Fruit fly (Drosophila melanogaster) whole organism, embryonic: Measurements from ENCODE around the gene MED15.
A peak's percentile ranks its signal among the peaks of the same experiment; 100 is the strongest.
"Not testable (repeated sequence)": the region's sequence is repeated elsewhere in the genome, so short reads cannot be mapped to it uniquely, and the experiment has no call there.

Source experiments
- Bdp1 ChIP-seq: fragments of 200-800 bp; sonication (Bioruptor generic); optimal IDR thresholded peaks from 3 replicates; lab custom pipeline; 2016; ENCODE audit warnings: missing biosample characterization, missing genetic modification characterization
- Bgb ChIP-seq: fragments of 200-800 bp; sonication (Bioruptor generic); IDR thresholded peaks from 2 replicates; pipeline ENCODE4 v1.3.6; 2022; ENCODE audit warnings: missing biosample characterization, missing genetic modification characterization; ENCODE audit not compliant: partially characterized antibody
- C15 ChIP-seq: fragments of 200-800 bp; sonication (Bioruptor generic); IDR thresholded peaks from 3 replicates; pipeline ENCODE4 v1.3.6; 2022; ENCODE audit warnings: missing biosample characterization, missing genetic modification characterization
- CG10147 ChIP-seq: fragments of 200-800 bp; sonication (Bioruptor generic); optimal IDR thresholded peaks from 2 replicates; lab custom pipeline; 2019; ENCODE audit warnings: missing biosample characterization, mild to moderate bottlenecking, missing genetic modification characterization, moderate library complexity
- CG10366 ChIP-seq: fragments of 200-800 bp; sonication (Bioruptor generic); IDR thresholded peaks from 2 replicates; pipeline ENCODE4 v1.3.6; 2022; ENCODE audit warnings: missing biosample characterization, missing genetic modification characterization
- CG11696 ChIP-seq: fragments of 200-800 bp; sonication (Bioruptor generic); IDR thresholded peaks from 2 replicates; pipeline ENCODE4 v1.3.6; 2022; ENCODE audit warnings: missing biosample characterization, missing genetic modification characterization
- CG12391 ChIP-seq: fragments of 200-800 bp; sonication (Bioruptor generic); optimal IDR thresholded peaks from 3 replicates; lab custom pipeline; 2018; ENCODE audit warnings: missing biosample characterization, mild to moderate bottlenecking, missing genetic modification characterization, moderate library complexity
- CG14710 ChIP-seq: fragments of 200-800 bp; sonication (Bioruptor generic); optimal IDR thresholded peaks from 3 replicates; lab custom pipeline; 2019; ENCODE audit warnings: missing biosample characterization, mild to moderate bottlenecking, missing genetic modification characterization, moderate library complexity
- CG15073 ChIP-seq: fragments of 200-800 bp; sonication (Bioruptor generic); optimal IDR thresholded peaks from 2 replicates; lab custom pipeline; 2016; ENCODE audit warnings: missing biosample characterization, missing genetic modification characterization
- CG16779 ChIP-seq: fragments of 200-800 bp; sonication (Bioruptor generic); IDR thresholded peaks from 2 replicates; pipeline ENCODE4 v1.3.6; 2022; ENCODE audit warnings: missing biosample characterization, missing genetic modification characterization
- CG16813 ChIP-seq: fragments of 200-800 bp; sonication (Bioruptor generic); IDR thresholded peaks from 3 replicates; pipeline ENCODE4 v1.3.6; 2022; ENCODE audit warnings: missing biosample characterization, missing genetic modification characterization; ENCODE audit not compliant: partially characterized antibody
- CG17829 ChIP-seq: fragments of 200-800 bp; optimal IDR thresholded peaks from 2 replicates; lab custom pipeline; 2019; ENCODE audit warnings: missing biosample characterization, mild to moderate bottlenecking, missing genetic modification characterization, moderate library complexity
- CG2116 ChIP-seq: fragments of 200-800 bp; sonication (Bioruptor generic); optimal IDR thresholded peaks from 3 replicates; lab custom pipeline; 2018; ENCODE audit warnings: missing biosample characterization, mild to moderate bottlenecking, missing genetic modification characterization
- CG3407 ChIP-seq: fragments of 200-800 bp; sonication (Bioruptor generic); optimal IDR thresholded peaks from 2 replicates; lab custom pipeline; 2018; ENCODE audit warnings: missing biosample characterization, mild to moderate bottlenecking, missing genetic modification characterization
- CG4360 ChIP-seq: fragments of 200-800 bp; sonication (Bioruptor generic); IDR thresholded peaks from 2 replicates; pipeline ENCODE4 v1.3.6; 2022; ENCODE audit warnings: missing biosample characterization, missing genetic modification characterization
- CG4617 ChIP-seq: fragments of 200-800 bp; sonication (Bioruptor generic); optimal IDR thresholded peaks from 3 replicates; lab custom pipeline; 2016; ENCODE audit warnings: missing biosample characterization, missing genetic modification characterization, borderline replicate concordance
- CG8089 ChIP-seq: fragments of 200-800 bp; sonication (Bioruptor generic); optimal IDR thresholded peaks from 3 replicates; lab custom pipeline; 2016; ENCODE audit warnings: missing biosample characterization, missing genetic modification characterization
- CG8290 ChIP-seq, 3 experiments: fragments of 200-800 bp; sonication (Bioruptor generic); optimal IDR thresholded peaks; 2 replicates each; lab custom pipeline; 2016 to 2019; ENCODE audit warnings: missing biosample characterization in 3 of 3, missing genetic modification characterization in 3 of 3, mild to moderate bottlenecking in 2 of 3, moderate library complexity in 1 of 3
- CG9727 ChIP-seq: fragments of 200-800 bp; sonication (Bioruptor generic); optimal IDR thresholded peaks from 3 replicates; lab custom pipeline; 2017; ENCODE audit warnings: missing biosample characterization, mild to moderate bottlenecking, missing genetic modification characterization
- CG9817 ChIP-seq: fragments of 200-800 bp; sonication (Bioruptor generic); optimal IDR thresholded peaks from 2 replicates; lab custom pipeline; 2018; ENCODE audit warnings: missing biosample characterization, mild to moderate bottlenecking, missing genetic modification characterization, moderate library complexity
- CHES-1-like ChIP-seq: fragments of 200-800 bp; sonication (Bioruptor generic); optimal IDR thresholded peaks from 2 replicates; lab custom pipeline; 2016; ENCODE audit warnings: missing biosample characterization, missing genetic modification characterization
- Dip2 ChIP-seq: fragments of 200-800 bp; sonication (Bioruptor generic); IDR thresholded peaks from 2 replicates; pipeline ENCODE4 v1.3.6; 2022; ENCODE audit warnings: missing biosample characterization, missing genetic modification characterization
- Dref ChIP-seq: fragments of 200-800 bp; sonication (Bioruptor generic); IDR thresholded peaks from 2 replicates; pipeline ENCODE4 v1.3.6; 2022; ENCODE audit warnings: missing biosample characterization, missing genetic modification characterization
- Hmx ChIP-seq: fragments of 200-800 bp; sonication (Bioruptor generic); optimal IDR thresholded peaks from 2 replicates; lab custom pipeline; 2016; ENCODE audit warnings: missing biosample characterization, missing genetic modification characterization
- Lhr ChIP-seq: fragments of 200-800 bp; sonication (Bioruptor generic); optimal IDR thresholded peaks from 3 replicates; lab custom pipeline; 2017; ENCODE audit warnings: mild to moderate bottlenecking, missing biosample characterization, missing genetic modification reagents, missing genetic modification characterization
- NK7.1 ChIP-seq: fragments of 200-800 bp; sonication (Bioruptor generic); optimal IDR thresholded peaks from 3 replicates; lab custom pipeline; 2016; ENCODE audit warnings: missing biosample characterization, missing genetic modification characterization
- Nf-YC ChIP-seq: fragments of 200-800 bp; optimal IDR thresholded peaks from 3 replicates; lab custom pipeline; 2019; ENCODE audit warnings: missing biosample characterization, mild to moderate bottlenecking, missing genetic modification characterization, moderate library complexity
- Opbp ChIP-seq: fragments of 200-800 bp; sonication (Bioruptor generic); IDR thresholded peaks from 3 replicates; pipeline ENCODE4 v1.3.6; 2022; ENCODE audit warnings: missing biosample characterization, missing genetic modification characterization; ENCODE audit not compliant: partially characterized antibody
- Ptx1 ChIP-seq: fragments of 200-800 bp; sonication (Bioruptor generic); IDR thresholded peaks from 2 replicates; pipeline ENCODE4 v1.3.6; 2022; ENCODE audit warnings: missing biosample characterization, missing genetic modification characterization
- Scr ChIP-seq: fragments of 200-800 bp; sonication (Bioruptor generic); IDR thresholded peaks from 2 replicates; pipeline ENCODE4 v1.3.6; 2022; ENCODE audit warnings: missing biosample characterization, missing genetic modification characterization; ENCODE audit not compliant: partially characterized antibody
- Trl ChIP-seq, 3 experiments: fragments of >200 bp in 2 of 3; fragments of 200-800 bp in 1 of 3; sonication (Bioruptor generic) in 1 of 3; optimal IDR thresholded peaks; 2 replicates in 1 of 3; 3 replicates in 2 of 3; lab custom pipeline; 2016 to 2017; ENCODE audit warnings: missing biosample characterization in 1 of 3, missing genetic modification characterization in 1 of 3
- br ChIP-seq: fragments of >200 bp; optimal IDR thresholded peaks from 2 replicates; lab custom pipeline; 2017
- btn ChIP-seq: fragments of 200-800 bp; sonication (Bioruptor generic); optimal IDR thresholded peaks from 2 replicates; lab custom pipeline; 2016; ENCODE audit warnings: missing biosample characterization, missing genetic modification characterization
- da ChIP-seq: fragments of 200-800 bp; sonication (Bioruptor generic); optimal IDR thresholded peaks from 2 replicates; lab custom pipeline; 2016; ENCODE audit warnings: missing biosample characterization, missing genetic modification characterization
- eve ChIP-seq, 2 experiments: fragments of >200 bp; optimal IDR thresholded peaks; 2 replicates each; lab custom pipeline; 2017; ENCODE audit warnings: missing biosample characterization in 2 of 2, missing genetic modification characterization in 2 of 2
- gro ChIP-seq: fragments of 200-800 bp; sonication (Bioruptor generic); optimal IDR thresholded peaks from 2 replicates; lab custom pipeline; 2016; ENCODE audit warnings: missing biosample characterization, missing genetic modification characterization
- jing ChIP-seq: fragments of 200-800 bp; sonication (Bioruptor generic); optimal IDR thresholded peaks from 2 replicates; lab custom pipeline; 2018; ENCODE audit warnings: missing biosample characterization, mild to moderate bottlenecking, missing genetic modification characterization
- kah ChIP-seq: fragments of 200-800 bp; sonication (Bioruptor generic); optimal IDR thresholded peaks from 2 replicates; lab custom pipeline; 2018; ENCODE audit warnings: missing biosample characterization, mild to moderate bottlenecking, missing genetic modification characterization
- luna ChIP-seq: fragments of 200-800 bp; sonication (Bioruptor generic); optimal IDR thresholded peaks from 2 replicates; lab custom pipeline; 2016; ENCODE audit warnings: missing biosample characterization, missing genetic modification characterization
- nerfin-1 ChIP-seq: fragments of 200-800 bp; sonication (Bioruptor generic); optimal IDR thresholded peaks from 3 replicates; lab custom pipeline; 2019; ENCODE audit warnings: missing biosample characterization, mild to moderate bottlenecking, missing genetic modification characterization, moderate library complexity
- onecut ChIP-seq: fragments of 200-800 bp; sonication (Bioruptor generic); IDR thresholded peaks from 2 replicates; pipeline ENCODE4 v1.3.6; 2022; ENCODE audit warnings: missing biosample characterization, missing genetic modification characterization
- pb ChIP-seq: fragments of 200-800 bp; sonication (Bioruptor generic); optimal IDR thresholded peaks from 3 replicates; lab custom pipeline; 2016; ENCODE audit warnings: missing biosample characterization, missing genetic modification characterization
- pho ChIP-seq: fragments of 200-800 bp; sonication (Bioruptor generic); optimal IDR thresholded peaks from 2 replicates; lab custom pipeline; 2016; ENCODE audit warnings: missing biosample characterization, missing genetic modification characterization
- pros ChIP-seq: fragments of 200-800 bp; sonication (Bioruptor generic); optimal IDR thresholded peaks from 3 replicates; lab custom pipeline; 2019; ENCODE audit warnings: missing biosample characterization, mild to moderate bottlenecking, missing genetic modification characterization, moderate library complexity
- sens-2 ChIP-seq: fragments of 200-800 bp; sonication (Bioruptor generic); IDR thresholded peaks from 2 replicates; pipeline ENCODE4 v1.3.6; 2022; ENCODE audit warnings: missing biosample characterization, missing genetic modification characterization
- ttk ChIP-seq: fragments of 200-800 bp; sonication (Bioruptor generic); IDR thresholded peaks from 2 replicates; pipeline ENCODE4 v2.1.2; 2022; ENCODE audit warnings: missing biosample characterization, missing genetic modification characterization
- vnd ChIP-seq: fragments of 200-800 bp; sonication (Bioruptor generic); IDR thresholded peaks from 3 replicates; pipeline ENCODE4 v1.3.6; 2022; ENCODE audit warnings: missing biosample characterization, missing genetic modification characterization; ENCODE audit not compliant: partially characterized antibody
- zen2 ChIP-seq: fragments of 200-800 bp; sonication (Bioruptor generic); IDR thresholded peaks from 3 replicates; pipeline ENCODE4 v1.3.6; 2022; ENCODE audit warnings: missing biosample characterization, missing genetic modification characterization; ENCODE audit not compliant: partially characterized antibody

The MED15 gene

dm6 chr2L:455274-455673 lies 17.5 kb upstream of the MED15 start, which contains the start of gene CG4133:
CG4133 (plus strand) TSS chr2L:455531.
- peak; percentile 20; the same call in 1 of the 3 replicates for TF ChIP-seq Opbp (GFP tag; lab: Robert Waterston, UW)
- peak; percentile 35; the same call in 1 of the 2 replicates for TF ChIP-seq Scr (GFP tag; lab: Robert Waterston, UW)
- peak; percentile 4 to 45 for TF ChIP-seq Trl (optimal IDR thresholded peaks at IDR 0.05; lab: Kevin White, UChicago)
- TF ChIP-seq Trl (GFP tag; optimal IDR thresholded peaks at IDR 0.05; lab: Kevin White, UChicago): not testable (repeated sequence)
- TF ChIP-seq Dref (GFP tag; lab: Robert Waterston, UW): peak; percentile 56
- peak; percentile 36; the same call in 1 of the 3 replicates for TF ChIP-seq CG16813
- TF ChIP-seq CG2116 (GFP tag; lab: Kevin White, UChicago): peak; percentile 86

- TF ChIP-seq br (lab: Kevin White, UChicago) (no peak), da (GFP tag; lab: Kevin White, UChicago) (no peak), Dip2 (GFP tag; lab: Robert Waterston, UW) (no peak), CG9727 (GFP tag; lab: Kevin White, UChicago) (no peak), Ptx1 (GFP tag; lab: Robert Waterston, UW) (no peak), pros (GFP tag; lab: Kevin White, UChicago) (peak; percentile 38), vnd (GFP tag; lab: Robert Waterston, UW) (no peak), gro (GFP tag; lab: Kevin White, UChicago) (no peak), btn (GFP tag; lab: Kevin White, UChicago) (no peak), jing (no peak), Nf-YC (no peak), eve (GFP tag; optimal IDR thresholded peaks at IDR 0.05; lab: Kevin White, UChicago) (no peak), CG8290 (GFP tag; optimal IDR thresholded peaks at IDR 0.05; lab: Kevin White, UChicago) (no peak), CG8290 (tag; optimal IDR thresholded peaks at IDR 0.05; lab: Kevin White, UChicago) (no peak), onecut (GFP tag; lab: Robert Waterston, UW) (peak; percentile 97)
Measured at dm6 chr2L:455738-456137, 17.1 kb upstream of the MED15 start.

- TF ChIP-seq kah (peak; percentile 23), Lhr (GFP tag; lab: Kevin White, UChicago) (no peak), CG16813 (no peak), luna (GFP tag; lab: Kevin White, UChicago) (no peak), pb (GFP tag; lab: Kevin White, UChicago) (no peak), Bdp1 (GFP tag; lab: Kevin White, UChicago) (no peak), pho (GFP tag; lab: Kevin White, UChicago) (no peak), C15 (GFP tag; lab: Robert Waterston, UW) (no peak), sens-2 (GFP tag; lab: Robert Waterston, UW) (no peak), CG17829 (tag; lab: Kevin White, UChicago) (no peak), CG4617 (GFP tag; lab: Kevin White, UChicago) (no peak), Hmx (GFP tag; lab: Kevin White, UChicago) (no peak), CG12391 (tag; lab: Kevin White, UChicago) (no peak), CG8089 (GFP tag; lab: Kevin White, UChicago) (no peak), CG15073 (GFP tag; lab: Kevin White, UChicago) (no peak), CG10147 (GFP tag; lab: Kevin White, UChicago) (no peak), CG3407 (no peak), CG9817 (no peak), ttk (GFP tag; lab: Robert Waterston, UW) (no peak), zen2 (GFP tag; lab: Robert Waterston, UW) (no peak), CG11696 (GFP tag; lab: Robert Waterston, UW) (no peak), CG4360 (GFP tag; lab: Robert Waterston, UW) (peak; percentile 41; the same call in 1 of the 2 replicates), CHES-1-like (no peak), CG14710 (tag; lab: Kevin White, UChicago) (no peak), NK7.1 (GFP tag; lab: Kevin White, UChicago) (no peak), CG10366 (GFP tag; lab: Robert Waterston, UW) (no peak), nerfin-1 (tag; lab: Kevin White, UChicago) (peak; percentile 32), Bgb (no peak), CG16779 (GFP tag; lab: Robert Waterston, UW) (0 out of 2 replicates have a peak, but pooled peaks have one; percentile 40)
Measured at dm6 chr2L:467683-468082, 5.1 kb upstream of the MED15 start.
